Worm (Caenorhabditis elegans) whole organism, mixed stage, embryonic: ENCODE results near the gene C52E4.7.

Experiments used
- ceh-43 ChIP-seq: fragments of 200-800 bp; sonication (Bioruptor generic); optimal IDR thresholded peaks from 2 replicates; lab custom pipeline; 2018; ENCODE audit warnings: mild to moderate bottlenecking, missing genetic modification characterization, moderate library complexity, missing compliant biosample characterization
- elt-1 ChIP-seq: sonication (generic microtip); optimal IDR thresholded peaks from 2 replicates; lab custom pipeline; 2017; ENCODE audit warnings: missing genetic modification characterization, mild to moderate bottlenecking, missing compliant biosample characterization, antibody characterized with exemption, moderate library complexity, borderline replicate concordance; ENCODE audit not compliant: insufficient read depth

- no peak for TF ChIP-seq ceh-43 (GFP tag; lab: Kevin White, UChicago)
- TF ChIP-seq elt-1 (tag; lab: Kevin White, UChicago), result no peak
These were observed 10.4 kb downstream of the C52E4.7 start for ce11 chrV:12004501-12004940.
